Worm (Caenorhabditis elegans) whole organism, late embryonic: ENCODE measurements around the gene nhr-193.

Experiments used
- ama-1 ChIP-seq: fragments of 150-350 bp; optimal IDR thresholded peaks from 2 replicates; lab custom pipeline; 2014
- ceh-45 ChIP-seq: fragments of 200-800 bp; sonication (Bioruptor generic); IDR thresholded peaks from 2 replicates; pipeline ENCODE4 v1.3.6; 2022; ENCODE audit warnings: missing genetic modification reagents, missing genetic modification characterization, missing compliant biosample characterization
- ceh-6 ChIP-seq: fragments of 200-800 bp; sonication (Bioruptor generic); optimal IDR thresholded peaks from 2 replicates; lab custom pipeline; 2018; ENCODE audit warnings: mild to moderate bottlenecking, missing genetic modification characterization, missing compliant biosample characterization
- ceh-9 ChIP-seq: sonication (generic microtip); optimal IDR thresholded peaks from 2 replicates; lab custom pipeline; 2016; ENCODE audit warnings: mild to moderate bottlenecking, missing genetic modification characterization, inconsistent platforms, missing compliant biosample characterization
- dve-1 ChIP-seq: sonication (generic microtip); optimal IDR thresholded peaks from 2 replicates; lab custom pipeline; 2017; ENCODE audit warnings: antibody characterized with exemption, mild to moderate bottlenecking, missing genetic modification characterization, missing compliant biosample characterization
- fkh-6 ChIP-seq: sonication (generic microtip); optimal IDR thresholded peaks from 2 replicates; lab custom pipeline; 2016; ENCODE audit warnings: missing genetic modification characterization, missing compliant biosample characterization
- hlh-15 ChIP-seq: sonication (generic microtip); optimal IDR thresholded peaks from 2 replicates; lab custom pipeline; 2016; ENCODE audit warnings: missing genetic modification characterization, missing compliant biosample characterization
- hlh-6 ChIP-seq: sonication (generic microtip); optimal IDR thresholded peaks from 2 replicates; lab custom pipeline; 2016; ENCODE audit warnings: missing genotype, missing genetic modification characterization, missing compliant biosample characterization
- nfya-1 ChIP-seq: sonication (generic microtip); optimal IDR thresholded peaks from 2 replicates; lab custom pipeline; 2017; ENCODE audit warnings: missing genetic modification characterization, mild to moderate bottlenecking, missing compliant biosample characterization, antibody characterized with exemption, moderate library complexity
- pha-4 ChIP-seq: fragments of 150-350 bp; optimal IDR thresholded peaks from 2 replicates; lab custom pipeline; 2018; ENCODE audit warnings: missing biosample characterization, missing genetic modification reagents, missing genetic modification characterization
- pqm-1 ChIP-seq: sonication (generic microtip); optimal IDR thresholded peaks from 2 replicates; lab custom pipeline; 2016; ENCODE audit warnings: missing genetic modification characterization, missing compliant biosample characterization
- unc-55 ChIP-seq: sonication (generic microtip); optimal IDR thresholded peaks from 2 replicates; lab custom pipeline; 2017; ENCODE audit warnings: missing biosample characterization, missing genetic modification reagents, missing genetic modification characterization
- unc-86 ChIP-seq: sonication (generic microtip); optimal IDR thresholded peaks from 2 replicates; lab custom pipeline; 2016; ENCODE audit warnings: missing genetic modification characterization, missing compliant biosample characterization

DNA sequence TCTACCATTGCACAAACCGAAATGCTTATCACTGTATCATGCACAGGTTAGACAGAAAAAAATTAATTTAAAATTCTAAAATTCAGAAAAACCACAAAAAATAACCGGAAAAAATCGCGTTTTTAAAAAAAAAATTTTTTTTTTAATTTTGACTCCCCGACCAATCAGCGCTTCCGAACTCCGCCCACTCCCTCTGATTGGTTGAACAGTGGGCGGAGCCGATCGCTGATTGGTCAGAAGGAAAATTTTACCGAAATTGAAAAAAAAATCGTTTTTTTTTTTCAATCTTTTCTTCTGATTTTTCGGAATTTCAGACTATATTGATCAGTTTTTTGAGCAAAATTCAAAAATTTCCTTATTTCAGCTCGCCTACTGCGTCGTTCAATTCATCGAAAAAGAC, 19.2 kb downstream of the nhr-193 start:
- no peak for TF ChIP-seq ceh-45 (GFP tag; lab: Robert Waterston, UW)
- TF ChIP-seq ceh-9 (tag; lab: Kevin White, UChicago): no peak
- TF ChIP-seq unc-55 (GFP tag; lab: Kevin White, UChicago): no peak
- TF ChIP-seq hlh-6: no peak
- peak; percentile 99 for TF ChIP-seq nfya-1 (tag; lab: Kevin White, UChicago)
- TF ChIP-seq unc-86 (tag; lab: Kevin White, UChicago): no peak
- TF ChIP-seq ceh-6: no peak
- no peak for TF ChIP-seq ama-1 (lab: Kevin White, UChicago)
- no peak for TF ChIP-seq dve-1 (tag; lab: Kevin White, UChicago)
- no peak for TF ChIP-seq pqm-1 (tag; lab: Kevin White, UChicago)
- TF ChIP-seq pha-4 (tag; lab: Kevin White, UChicago): no peak
- TF ChIP-seq fkh-6 (tag; lab: Kevin White, UChicago): no peak
- TF ChIP-seq hlh-15 (tag; lab: Kevin White, UChicago): no peak
